Worm (Caenorhabditis elegans): ENCODE results near the gene col-37.
"Not testable (repeated sequence)": the region's sequence is repeated elsewhere in the genome, so short reads cannot be mapped to it uniquely, and the experiment has no call there.

Gene col-37

DNA sequence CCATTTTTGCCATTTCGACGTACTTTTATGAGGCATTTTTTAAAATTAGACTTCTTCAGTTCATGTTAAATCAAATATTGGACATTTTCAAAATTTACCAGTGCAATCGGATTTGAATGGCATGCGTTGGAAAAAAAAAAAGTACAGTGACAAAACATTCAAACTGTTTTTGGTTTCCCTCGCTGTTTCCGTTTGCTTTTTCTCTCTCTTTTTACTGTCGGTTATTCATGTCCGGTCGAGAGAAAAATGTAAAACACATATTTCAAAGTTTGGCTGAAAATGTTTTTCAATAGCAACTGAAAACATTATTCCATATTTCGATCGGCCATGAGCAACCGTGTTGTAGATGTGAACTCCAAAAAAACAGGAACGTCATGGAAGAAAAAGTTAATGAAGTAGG, 26.9 kb downstream of the col-37 start, which contains the start of gene C27A7.3:
C27A7.3 (plus strand) TSS at position 301 of the 400 bp plus-strand sequence.
- TF ChIP-seq C06A6.2 (GFP tag; conservative IDR thresholded peaks at IDR 0.05), result no peak
- TF ChIP-seq F10E7.11 (tag; optimal IDR thresholded peaks at IDR 0.05), result no peak
- no peak for TF ChIP-seq F37B4.10 (GFP tag; IDR thresholded peaks at IDR 0.05)
- no peak for TF ChIP-seq ceh-40 (GFP tag; IDR thresholded peaks at IDR 0.05)
- no peak for TF ChIP-seq atf-7 (tag; optimal IDR thresholded peaks at IDR 0.05)
- TF ChIP-seq T26A5.8 (tag; optimal IDR thresholded peaks at IDR 0.05), result no peak
- TF ChIP-seq ekl-4 (GFP tag; IDR thresholded peaks at IDR 0.05), result no peak
- TF ChIP-seq tbx-9 (tag; optimal IDR thresholded peaks at IDR 0.05; ENCODE audit: borderline replicate concordance), result no peak
- TF ChIP-seq unc-130 (GFP tag; optimal IDR thresholded peaks at IDR 0.05), result no peak
- no peak for TF ChIP-seq hlh-12 (tag; optimal IDR thresholded peaks at IDR 0.05)

DNA sequence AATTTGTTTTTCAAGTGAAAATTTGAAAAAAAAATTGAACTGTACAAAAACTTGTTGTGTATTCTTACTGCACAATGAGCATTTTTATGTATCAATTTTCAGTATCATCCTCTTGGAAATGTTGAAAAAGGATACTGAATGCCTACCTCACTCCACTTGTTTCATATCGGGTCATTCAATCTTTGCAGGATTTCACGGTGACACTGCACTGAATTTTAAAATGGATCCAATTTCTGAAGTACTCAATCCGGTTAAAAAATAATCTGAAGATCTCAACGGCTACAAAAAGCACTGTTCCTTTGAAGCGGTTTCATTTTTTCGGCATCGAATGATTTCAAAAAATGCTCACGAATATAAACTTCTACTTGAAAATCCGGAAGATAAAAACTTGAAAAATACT, 29.6 kb downstream of the col-37 start:
- TF ChIP-seq atf-7 (tag; optimal IDR thresholded peaks at IDR 0.05) (no peak), F10E7.11 (tag; optimal IDR thresholded peaks at IDR 0.05) (no peak), ama-1 (optimal IDR thresholded peaks at IDR 0.05) (no peak), ama-1 (GFP tag; optimal IDR thresholded peaks at IDR 0.05) (no peak), F49E8.2 (tag; optimal IDR thresholded peaks at IDR 0.05; ENCODE audit: insufficient read depth) (no peak), ceh-79 (tag; optimal IDR thresholded peaks at IDR 0.05) (no peak)

DNA sequence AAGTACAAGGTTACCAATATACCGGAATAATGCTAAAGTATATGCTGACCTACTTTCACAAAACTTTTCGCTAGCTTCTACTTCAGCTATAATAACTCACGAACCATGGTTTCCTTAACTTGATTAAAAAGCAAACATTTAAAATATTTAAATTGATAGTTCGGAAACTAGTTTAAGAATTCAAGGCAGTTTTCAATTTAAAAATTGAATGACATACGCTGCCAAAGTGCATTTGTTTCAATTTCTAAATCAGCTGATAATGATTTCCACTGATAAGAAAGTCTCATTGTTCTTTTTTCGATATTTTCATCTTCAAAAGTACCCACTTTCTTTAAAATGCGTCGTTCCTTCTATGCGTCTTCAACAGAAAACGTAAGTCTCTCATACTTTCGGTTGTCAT, 36.4 kb downstream of the col-37 start, which contains the start of gene enpp-1:
enpp-1 (plus strand) TSS at position 301 of the 400 bp plus-strand sequence.
- TF ChIP-seq bed-1 (GFP tag; IDR thresholded peaks at IDR 0.05); lin-40 (tag; optimal IDR thresholded peaks at IDR 0.05); T26A5.8 (tag; optimal IDR thresholded peaks at IDR 0.05): not testable (repeated sequence)

DNA sequence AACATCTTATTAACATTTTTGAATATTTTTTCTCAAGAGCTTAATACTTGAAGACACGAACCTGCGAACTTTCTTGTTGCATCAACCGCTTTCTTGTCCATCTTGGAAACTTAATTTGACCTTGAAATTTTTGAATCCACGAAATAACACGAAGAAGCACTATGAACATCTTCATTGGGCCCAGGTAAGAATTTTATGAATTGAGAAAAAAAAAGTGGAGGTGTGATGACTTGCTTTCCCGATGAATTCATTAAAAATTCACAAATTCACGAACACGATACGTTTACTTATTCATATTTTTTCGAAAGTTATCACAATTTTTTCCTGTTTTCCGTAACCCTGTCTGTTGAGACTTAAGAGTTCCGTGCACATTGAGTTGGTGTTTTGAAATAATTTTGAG, 36.9 kb downstream of the col-37 start, which contains the start of gene C27A7.6:
C27A7.6 (minus strand) TSS at position 101 of the 400 bp plus-strand sequence.
- TF ChIP-seq F33H1.4 (GFP tag; IDR thresholded peaks at IDR 0.05); lsl-1 (GFP tag; optimal IDR thresholded peaks at IDR 0.05); sdz-38 (tag; optimal IDR thresholded peaks at IDR 0.05): not testable (repeated sequence)

DNA sequence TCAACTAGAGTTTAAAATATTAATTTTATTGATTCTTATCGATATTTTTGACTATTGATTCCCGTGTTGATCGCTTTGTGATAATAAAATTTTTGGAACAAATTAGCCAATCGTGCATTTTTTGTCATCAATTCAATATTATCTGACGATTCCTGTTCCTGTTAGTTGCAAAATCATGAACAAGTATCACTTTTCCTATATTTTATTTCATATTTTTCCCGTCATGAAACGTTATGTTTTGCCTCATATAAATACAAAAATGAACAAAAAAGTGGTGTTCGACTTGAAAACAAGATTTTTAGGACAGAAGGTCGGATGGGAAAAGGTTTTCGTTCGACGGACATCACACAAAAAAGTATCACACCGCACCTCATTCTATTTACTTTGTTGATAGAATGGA, 46.3 kb downstream of the col-37 start, which contains the start of gene C13C4.6:
C13C4.6 (plus strand) TSS at position 301 of the 400 bp plus-strand sequence.
- TF ChIP-seq mel-28 (tag; optimal IDR thresholded peaks at IDR 0.05; ENCODE audit: borderline replicate concordance) (no peak), ztf-3 (GFP tag; optimal IDR thresholded peaks at IDR 0.05) (no peak), bed-1 (GFP tag; IDR thresholded peaks at IDR 0.05) (no peak), sdz-38 (tag; optimal IDR thresholded peaks at IDR 0.05) (no peak), hsf-1 (GFP tag; IDR thresholded peaks at IDR 0.05) (no peak), T07F8.4 (tag; optimal IDR thresholded peaks at IDR 0.05) (no peak), ekl-4 (GFP tag; IDR thresholded peaks at IDR 0.05) (no peak), D2030.7 (GFP tag; IDR thresholded peaks at IDR 0.05) (no peak), bed-2 (GFP tag; IDR thresholded peaks at IDR 0.05) (no peak), F10E7.11 (tag; optimal IDR thresholded peaks at IDR 0.05) (no peak), B0019.2 (GFP tag; conservative IDR thresholded peaks at IDR 0.05) (no peak), sea-2 (GFP tag; IDR thresholded peaks at IDR 0.05) (no peak), madf-8 (GFP tag; conservative IDR thresholded peaks at IDR 0.05) (no peak), Y53F4B.3 (GFP tag; IDR thresholded peaks at IDR 0.05) (no peak), ztf-22 (GFP tag; optimal IDR thresholded peaks at IDR 0.05) (no peak), aptf-3 (GFP tag; IDR thresholded peaks at IDR 0.05) (no peak)

DNA sequence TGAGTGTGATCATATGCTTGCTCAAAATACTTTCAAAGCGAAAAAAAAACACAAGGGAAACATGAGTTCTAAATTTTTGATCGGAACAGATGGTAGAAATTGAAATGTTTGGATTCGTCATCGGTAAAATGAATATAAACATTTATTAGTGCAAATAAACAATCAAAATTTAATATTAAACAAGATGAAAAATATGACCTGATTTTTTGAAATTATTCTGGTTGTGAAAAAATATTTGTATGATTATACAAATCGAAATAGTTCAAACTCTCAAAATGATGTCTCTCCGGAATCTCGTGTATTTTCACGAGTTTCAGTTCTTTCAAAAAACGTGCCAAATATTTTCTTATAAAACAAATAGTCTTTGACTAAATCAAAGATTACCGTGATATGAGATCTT, 47.2 kb downstream of the col-37 start, which contains the start of gene C13C4.7:
C13C4.7 (minus strand) TSS at position 101 of the 400 bp plus-strand sequence.
- TF ChIP-seq attf-3 (GFP tag; conservative IDR thresholded peaks at IDR 0.05) (no peak), rec-8 (tag; optimal IDR thresholded peaks at IDR 0.05) (no peak), ZK185.1 (tag; optimal IDR thresholded peaks at IDR 0.05; ENCODE audit: poor library complexity, severe bottlenecking) (no peak), T26A5.8 (tag; optimal IDR thresholded peaks at IDR 0.05) (no peak), lag-1 (GFP tag; IDR thresholded peaks at IDR 0.05) (no peak), ceh-58 (GFP tag; IDR thresholded peaks at IDR 0.05) (no peak), let-607 (tag; optimal IDR thresholded peaks at IDR 0.05) (no peak)

All from whole organism, young adult.